Fruit fly (Drosophila melanogaster) whole organism, embryonic: ENCODE results near the gene CG15024.
A peak's percentile ranks its signal among the peaks of the same experiment; 100 is the strongest.

Experiments
- Atf-2 ChIP-seq: fragments of 200-800 bp; sonication (Bioruptor generic); optimal IDR thresholded peaks from 2 replicates; lab custom pipeline; 2016; ENCODE audit warnings: missing biosample characterization, missing genetic modification characterization
- B-H2 ChIP-seq: fragments of 200-800 bp; sonication (Bioruptor generic); optimal IDR thresholded peaks from 2 replicates; lab custom pipeline; 2018; ENCODE audit warnings: missing biosample characterization, mild to moderate bottlenecking, missing genetic modification characterization
- CG10321 ChIP-seq: fragments of 200-800 bp; sonication (Bioruptor generic); IDR thresholded peaks from 2 replicates; pipeline ENCODE4 v1.3.6; 2022; ENCODE audit warnings: missing biosample characterization, missing genetic modification characterization
- CG10979 ChIP-seq: fragments of 200-800 bp; sonication (Bioruptor generic); optimal IDR thresholded peaks from 2 replicates; lab custom pipeline; 2018; ENCODE audit warnings: missing biosample characterization, mild to moderate bottlenecking, missing genetic modification characterization, moderate library complexity
- CG11504 ChIP-seq: fragments of 200-800 bp; sonication (Bioruptor generic); optimal IDR thresholded peaks from 3 replicates; lab custom pipeline; 2019; ENCODE audit warnings: missing biosample characterization, mild to moderate bottlenecking, missing genetic modification characterization, moderate library complexity
- CG12744 ChIP-seq: fragments of 200-800 bp; sonication (Bioruptor generic); optimal IDR thresholded peaks from 2 replicates; lab custom pipeline; 2016; ENCODE audit warnings: missing biosample characterization, missing genetic modification characterization
- CG13296 ChIP-seq: fragments of 200-800 bp; sonication (Bioruptor generic); optimal IDR thresholded peaks from 3 replicates; lab custom pipeline; 2018; ENCODE audit warnings: missing biosample characterization, mild to moderate bottlenecking, missing genetic modification characterization
- CG13894 ChIP-seq: fragments of 200-800 bp; sonication (Bioruptor generic); optimal IDR thresholded peaks from 3 replicates; lab custom pipeline; 2018; ENCODE audit warnings: missing biosample characterization, mild to moderate bottlenecking, missing genetic modification characterization, moderate library complexity
- CG14050 ChIP-seq: fragments of 200-800 bp; sonication (Bioruptor generic); IDR thresholded peaks from 3 replicates; pipeline ENCODE4 v1.3.6; 2022; ENCODE audit warnings: missing biosample characterization, missing genetic modification characterization
- CG16815 ChIP-seq: fragments of 200-800 bp; sonication (Bioruptor generic); optimal IDR thresholded peaks from 3 replicates; lab custom pipeline; 2017; ENCODE audit warnings: missing biosample characterization, mild to moderate bottlenecking, missing genetic modification characterization
- CG17186 ChIP-seq: fragments of 200-800 bp; sonication (Bioruptor generic); optimal IDR thresholded peaks from 3 replicates; lab custom pipeline; 2017; ENCODE audit warnings: missing biosample characterization, missing genetic modification reagents, missing genetic modification characterization
- CG17359 ChIP-seq: fragments of 200-800 bp; sonication (Bioruptor generic); optimal IDR thresholded peaks from 3 replicates; lab custom pipeline; 2018; ENCODE audit warnings: missing biosample characterization, mild to moderate bottlenecking, missing genetic modification characterization, moderate library complexity
- CG1792 ChIP-seq: fragments of 200-800 bp; sonication (Bioruptor generic); optimal IDR thresholded peaks from 2 replicates; lab custom pipeline; 2016; ENCODE audit warnings: missing biosample characterization, missing genetic modification characterization
- CG2120 ChIP-seq: fragments of 200-800 bp; sonication (Bioruptor generic); optimal IDR thresholded peaks from 3 replicates; lab custom pipeline; 2016; ENCODE audit warnings: missing biosample characterization, missing genetic modification characterization
- CG30020 ChIP-seq: fragments of 200-800 bp; optimal IDR thresholded peaks from 2 replicates; lab custom pipeline; 2019; ENCODE audit warnings: missing biosample characterization, mild to moderate bottlenecking, missing genetic modification characterization, moderate library complexity
- CG4282 ChIP-seq: fragments of 200-800 bp; sonication (Bioruptor generic); optimal IDR thresholded peaks from 2 replicates; lab custom pipeline; 2016; ENCODE audit warnings: missing biosample characterization, missing genetic modification characterization
- CG5953 ChIP-seq: fragments of 200-800 bp; sonication (Bioruptor generic); IDR thresholded peaks from 2 replicates; pipeline ENCODE4 v1.3.6; 2022; ENCODE audit warnings: missing biosample characterization, missing genetic modification characterization
- CG6654 ChIP-seq: fragments of 200-800 bp; sonication (Bioruptor generic); optimal IDR thresholded peaks from 2 replicates; lab custom pipeline; 2017; ENCODE audit warnings: missing biosample characterization, mild to moderate bottlenecking, missing genetic modification characterization
- CG7556 ChIP-seq: fragments of 200-800 bp; sonication (Bioruptor generic); optimal IDR thresholded peaks from 2 replicates; lab custom pipeline; 2017; ENCODE audit warnings: missing biosample characterization, mild to moderate bottlenecking, missing genetic modification characterization
- CG8281 ChIP-seq: fragments of 200-800 bp; sonication (Bioruptor generic); optimal IDR thresholded peaks from 2 replicates; lab custom pipeline; 2018; ENCODE audit warnings: missing biosample characterization, mild to moderate bottlenecking, missing genetic modification characterization, moderate library complexity
- CG8388 ChIP-seq: fragments of 200-800 bp; sonication (Bioruptor generic); optimal IDR thresholded peaks from 2 replicates; lab custom pipeline; 2019; ENCODE audit warnings: missing biosample characterization, mild to moderate bottlenecking, missing genetic modification characterization, moderate library complexity
- CG8765 ChIP-seq: fragments of 200-800 bp; sonication (Bioruptor generic); IDR thresholded peaks from 2 replicates; pipeline ENCODE4 v1.3.6; 2022; ENCODE audit warnings: missing biosample characterization, missing genetic modification characterization
- CG9437 ChIP-seq: fragments of 200-800 bp; sonication (Bioruptor generic); optimal IDR thresholded peaks from 2 replicates; lab custom pipeline; 2018; ENCODE audit warnings: missing biosample characterization, mild to moderate bottlenecking, missing genetic modification characterization
- CrebB ChIP-seq: fragments of 200-800 bp; sonication (Bioruptor generic); optimal IDR thresholded peaks from 3 replicates; lab custom pipeline; 2018; ENCODE audit warnings: missing biosample characterization, mild to moderate bottlenecking, missing genetic modification characterization
- Dek ChIP-seq: fragments of 200-800 bp; sonication (Bioruptor generic); optimal IDR thresholded peaks from 3 replicates; lab custom pipeline; 2019; ENCODE audit warnings: missing biosample characterization, mild to moderate bottlenecking, missing genetic modification characterization, moderate library complexity
- HLH3B ChIP-seq: fragments of 200-800 bp; sonication (Bioruptor generic); IDR thresholded peaks from 2 replicates; pipeline ENCODE4 v1.3.6; 2022; ENCODE audit warnings: missing biosample characterization, missing genetic modification characterization
- Hand ChIP-seq: fragments of 200-800 bp; sonication (Bioruptor generic); optimal IDR thresholded peaks from 2 replicates; lab custom pipeline; 2017; ENCODE audit warnings: mild to moderate bottlenecking, missing biosample characterization, missing genetic modification reagents, missing genetic modification characterization
- HmgD ChIP-seq: fragments of 200-800 bp; sonication (Bioruptor generic); optimal IDR thresholded peaks from 3 replicates; lab custom pipeline; 2016; ENCODE audit warnings: missing biosample characterization, missing genetic modification characterization
- Hr3 ChIP-seq: fragments of 200-800 bp; sonication (Bioruptor generic); optimal IDR thresholded peaks from 3 replicates; lab custom pipeline; 2016; ENCODE audit warnings: missing biosample characterization, missing genetic modification characterization
- NC2α ChIP-seq: fragments of 200-800 bp; sonication (Bioruptor generic); optimal IDR thresholded peaks from 2 replicates; lab custom pipeline; 2016; ENCODE audit warnings: missing biosample characterization, missing genetic modification characterization
- Poxn ChIP-seq: fragments of 200-800 bp; sonication (Bioruptor generic); IDR thresholded peaks from 2 replicates; pipeline ENCODE4 v1.3.6; 2022; ENCODE audit warnings: missing biosample characterization, missing genetic modification characterization
- Scr ChIP-seq: fragments of 200-800 bp; sonication (Bioruptor generic); IDR thresholded peaks from 2 replicates; pipeline ENCODE4 v1.3.6; 2022; ENCODE audit warnings: missing biosample characterization, missing genetic modification characterization; ENCODE audit not compliant: partially characterized antibody
- Side ChIP-seq: fragments of 200-800 bp; sonication (Bioruptor generic); optimal IDR thresholded peaks from 2 replicates; lab custom pipeline; 2016; ENCODE audit warnings: missing biosample characterization, missing genetic modification characterization
- Ssrp ChIP-seq: fragments of 200-800 bp; sonication (Bioruptor generic); optimal IDR thresholded peaks from 2 replicates; lab custom pipeline; 2018; ENCODE audit warnings: missing biosample characterization, mild to moderate bottlenecking, missing genetic modification characterization, moderate library complexity
- Taf1 ChIP-seq: fragments of 200-800 bp; sonication (Bioruptor generic); IDR thresholded peaks from 2 replicates; pipeline ENCODE4 v1.3.6; 2022; ENCODE audit warnings: missing biosample characterization, missing genetic modification characterization
- Usf ChIP-seq: fragments of 200-800 bp; sonication (Bioruptor generic); optimal IDR thresholded peaks from 2 replicates; lab custom pipeline; 2017; ENCODE audit warnings: missing genotype, missing biosample characterization, missing genetic modification characterization
- Vsx1 ChIP-seq: fragments of 200-800 bp; sonication (Bioruptor generic); optimal IDR thresholded peaks from 2 replicates; lab custom pipeline; 2017; ENCODE audit warnings: missing biosample characterization, mild to moderate bottlenecking, missing genetic modification characterization, missing genetic modification reagents
- Xrp1 ChIP-seq: fragments of 200-800 bp; sonication (Bioruptor generic); IDR thresholded peaks from 2 replicates; pipeline ENCODE4 v1.3.6; 2022; ENCODE audit warnings: missing biosample characterization, missing genetic modification characterization
- ab ChIP-seq: fragments of 200-800 bp; sonication (Bioruptor generic); optimal IDR thresholded peaks from 2 replicates; lab custom pipeline; 2016; ENCODE audit warnings: missing biosample characterization, missing genetic modification characterization
- al ChIP-seq: fragments of 200-800 bp; sonication (Bioruptor generic); IDR thresholded peaks from 2 replicates; pipeline ENCODE4 v1.3.6; 2022; ENCODE audit warnings: missing biosample characterization, missing genetic modification characterization
- bigmax ChIP-seq: fragments of 200-800 bp; sonication (Bioruptor generic); optimal IDR thresholded peaks from 2 replicates; lab custom pipeline; 2018; ENCODE audit warnings: missing biosample characterization, mild to moderate bottlenecking, missing genetic modification characterization
- cato ChIP-seq: fragments of 200-800 bp; sonication (Bioruptor generic); optimal IDR thresholded peaks from 2 replicates; lab custom pipeline; 2016; ENCODE audit warnings: missing biosample characterization, missing genetic modification characterization, borderline replicate concordance
- dmrt99B ChIP-seq: fragments of 200-800 bp; sonication (Bioruptor generic); optimal IDR thresholded peaks from 2 replicates; lab custom pipeline; 2018; ENCODE audit warnings: missing biosample characterization, mild to moderate bottlenecking, missing genetic modification characterization, moderate library complexity
- exex ChIP-seq: fragments of 200-800 bp; sonication (Bioruptor generic); optimal IDR thresholded peaks from 4 replicates; lab custom pipeline; 2018; ENCODE audit warnings: missing biosample characterization, mild to moderate bottlenecking, missing genetic modification characterization, moderate library complexity
- jing ChIP-seq: fragments of 200-800 bp; sonication (Bioruptor generic); optimal IDR thresholded peaks from 2 replicates; lab custom pipeline; 2018; ENCODE audit warnings: missing biosample characterization, mild to moderate bottlenecking, missing genetic modification characterization
- klu ChIP-seq: fragments of 200-800 bp; sonication (Bioruptor generic); IDR thresholded peaks from 2 replicates; pipeline ENCODE4 v1.3.6; 2022; ENCODE audit warnings: missing biosample characterization, missing genetic modification characterization
- nmo ChIP-seq: fragments of 200-800 bp; sonication (Bioruptor generic); optimal IDR thresholded peaks from 2 replicates; lab custom pipeline; 2018; ENCODE audit warnings: missing biosample characterization, mild to moderate bottlenecking, missing genetic modification characterization, moderate library complexity
- peb ChIP-seq: fragments of 200-800 bp; sonication (Bioruptor generic); IDR thresholded peaks from 2 replicates; pipeline ENCODE4 v1.3.6; 2022; ENCODE audit warnings: missing biosample characterization, missing genetic modification characterization
- sd ChIP-seq: fragments of 200-800 bp; sonication (Bioruptor generic); optimal IDR thresholded peaks from 3 replicates; lab custom pipeline; 2018; ENCODE audit warnings: missing biosample characterization, mild to moderate bottlenecking, missing genetic modification characterization, moderate library complexity
- sens ChIP-seq: fragments of 200-800 bp; sonication (Bioruptor generic); peaks from one replicate; lab custom pipeline; 2016; ENCODE audit warnings: missing biosample characterization, missing genetic modification characterization
- zen2 ChIP-seq: fragments of 200-800 bp; sonication (Bioruptor generic); IDR thresholded peaks from 3 replicates; pipeline ENCODE4 v1.3.6; 2022; ENCODE audit warnings: missing biosample characterization, missing genetic modification characterization; ENCODE audit not compliant: partially characterized antibody

Gene CG15024

DNA sequence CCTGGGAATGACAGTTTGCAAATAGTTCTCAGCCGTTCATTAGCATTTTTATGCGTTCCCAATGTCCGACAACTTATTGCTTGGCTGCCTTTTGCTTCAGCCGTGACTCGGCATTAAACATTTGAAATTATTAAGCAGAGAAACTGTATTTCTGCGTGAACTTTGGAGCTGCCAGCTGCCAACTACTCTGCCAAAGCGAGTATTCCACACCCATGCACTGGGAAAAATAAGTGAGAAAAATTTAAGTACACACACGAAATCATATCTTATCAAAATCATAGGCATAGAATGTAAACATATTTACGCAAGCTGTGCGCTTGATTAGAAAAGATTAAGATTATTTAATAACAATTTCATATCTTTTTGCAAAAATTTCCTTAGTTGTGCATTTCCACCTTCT, 50.6 kb downstream of the CG15024 start (continued):
- TF ChIP-seq CG4282 (GFP tag; lab: Kevin White, UChicago) (no peak), Ssrp (tag; lab: Kevin White, UChicago) (no peak), Scr (no peak), Xrp1 (GFP tag; lab: Robert Waterston, UW) (peak; percentile 62; the same call in 1 of the 2 replicates), CG8765 (GFP tag; lab: Robert Waterston, UW) (no peak), CG8388 (GFP tag; lab: Kevin White, UChicago) (peak; percentile 15), Atf-2 (GFP tag; lab: Kevin White, UChicago) (peak; percentile 24), exex (tag; lab: Kevin White, UChicago) (no peak), Poxn (GFP tag; lab: Robert Waterston, UW) (no peak), cato (GFP tag; lab: Kevin White, UChicago) (no peak), CG8281 (tag; lab: Kevin White, UChicago) (no peak), Dek (tag; lab: Kevin White, UChicago) (no peak), dmrt99B (peak; percentile 35), Hr3 (GFP tag; lab: Kevin White, UChicago) (no peak), CG2120 (peak; percentile 64), CG16815 (no peak), CG1792 (GFP tag; lab: Kevin White, UChicago) (no peak), ab (GFP tag; lab: Kevin White, UChicago) (no peak), zen2 (GFP tag; lab: Robert Waterston, UW) (no peak), Taf1 (GFP tag; lab: Robert Waterston, UW) (peak; percentile 49; the same call in 1 of the 2 replicates), Usf (GFP tag; lab: Kevin White, UChicago) (no peak), CG11504 (tag; lab: Kevin White, UChicago) (peak; percentile 8), Vsx1 (GFP tag; lab: Kevin White, UChicago) (no peak), CG17186 (no peak), al (peak; percentile 77), Side (peak; percentile 16), jing (GFP tag; lab: Kevin White, UChicago) (peak; percentile 24), CG10979 (tag; lab: Kevin White, UChicago) (no peak), HLH3B (GFP tag; lab: Robert Waterston, UW) (peak; percentile 61; the same call in 1 of the 2 replicates), B-H2 (GFP tag; lab: Kevin White, UChicago) (peak; percentile 3), sens (GFP tag; lab: Kevin White, UChicago) (peak; percentile 80), CrebB (tag; lab: Kevin White, UChicago) (no peak), CG30020 (tag; lab: Kevin White, UChicago) (no peak), bigmax (no peak), CG6654 (no peak), CG10321 (0 out of 2 replicates have a peak, but pooled peaks have one; percentile 29), CG9437 (no peak), CG13894 (peak; percentile 48), sd (tag; lab: Kevin White, UChicago) (peak; percentile 58), NC2α (GFP tag; lab: Kevin White, UChicago) (no peak), Hand (GFP tag; lab: Kevin White, UChicago) (no peak), CG13296 (no peak), nmo (no peak), CG12744 (GFP tag; lab: Kevin White, UChicago) (no peak), CG14050 (GFP tag; lab: Robert Waterston, UW) (peak; percentile 72; the same call in 2 of the 3 replicates), HmgD (GFP tag; lab: Kevin White, UChicago) (no peak), peb (no peak), CG7556 (GFP tag; lab: Kevin White, UChicago) (no peak), CG17359 (tag; lab: Kevin White, UChicago) (peak; percentile 26), CG5953 (peak; percentile 70; the same call in 1 of the 2 replicates), klu (GFP tag; lab: Robert Waterston, UW) (peak; percentile 50; the same call in 1 of the 2 replicates)
